Worm (Caenorhabditis elegans): Measurements from ENCODE around the gene pde-4.

pde-4 gene

DNA sequence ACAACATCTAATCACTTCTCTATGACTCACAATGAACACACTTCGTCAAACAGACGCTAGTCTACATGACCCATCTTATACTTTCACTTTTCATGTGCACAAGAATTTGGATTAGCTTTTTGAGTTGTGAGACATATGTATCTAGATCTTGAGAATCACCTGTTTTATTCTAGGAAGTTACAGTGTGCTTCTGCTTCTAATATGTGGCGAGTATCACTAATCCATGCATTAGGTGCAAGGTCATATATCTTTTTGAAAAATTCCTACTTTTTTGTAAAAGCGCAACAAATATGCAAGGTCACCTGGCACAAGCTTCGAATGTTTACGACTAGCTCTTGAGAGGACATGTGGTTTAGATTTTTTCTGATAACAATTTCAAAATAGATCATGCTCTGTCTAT, 24.7 kb upstream of the pde-4 start:
- TF ChIP-seq aha-1 (tag; optimal IDR thresholded peaks at IDR 0.05) (no peak), blmp-1 (tag; optimal IDR thresholded peaks at IDR 0.05) (peak; percentile 44)

DNA sequence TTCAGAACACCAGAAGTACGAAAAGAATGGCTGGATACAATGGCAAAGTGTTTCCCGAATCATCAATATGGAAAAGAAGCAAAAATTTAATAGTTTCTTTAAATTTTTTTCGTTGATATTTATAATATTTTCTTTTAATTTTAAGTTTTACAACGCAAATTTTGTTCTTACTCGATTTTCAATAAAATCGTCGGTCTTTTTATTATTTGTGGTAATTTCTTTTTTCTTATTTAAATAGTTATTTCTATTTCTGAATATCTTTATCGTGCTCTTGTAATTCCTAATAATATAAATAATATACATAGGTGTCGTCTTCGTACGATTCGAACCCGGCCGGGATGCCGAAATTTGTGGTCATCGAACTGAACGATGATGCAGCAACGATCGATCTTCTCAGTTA, 20.7 kb upstream of the pde-4 start, which contains the start of gene lir-1:
TSS of gene lir-1 (plus strand) at position 301 of the 400 bp plus-strand sequence.
- TF ChIP-seq tbx-2 (tag; optimal IDR thresholded peaks at IDR 0.05) (no peak), hlh-4 (tag; optimal IDR thresholded peaks at IDR 0.05) (no peak), skn-1 (tag; optimal IDR thresholded peaks at IDR 0.05) (no peak), hpl-2 (GFP tag; optimal IDR thresholded peaks at IDR 0.05) (no peak), nhr-28 (tag; optimal IDR thresholded peaks at IDR 0.05) (no peak), fos-1 (tag; optimal IDR thresholded peaks at IDR 0.05) (no peak)

DNA sequence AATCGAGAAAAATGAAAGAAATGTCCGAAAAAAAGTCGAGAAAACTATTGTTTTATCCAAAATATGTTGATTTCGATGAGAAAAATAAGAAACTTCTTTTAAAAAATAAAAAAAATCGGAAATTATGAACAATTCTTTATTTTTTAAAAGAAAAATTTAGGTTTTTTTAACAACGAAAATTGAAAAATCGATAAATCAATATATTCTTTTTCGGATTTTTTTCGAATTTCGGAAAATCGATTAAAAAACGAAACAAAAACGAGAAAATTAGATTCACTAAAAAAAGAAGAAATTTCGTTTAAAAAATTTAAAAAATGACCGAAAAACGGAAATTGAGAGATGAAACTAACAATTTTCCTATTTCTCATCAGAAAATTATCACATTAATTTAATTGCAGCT, 19.0 kb upstream of the pde-4 start:
- TF ChIP-seq nhr-76 (tag; optimal IDR thresholded peaks at IDR 0.05): no peak
- no peak for TF ChIP-seq snu-23 (GFP tag; optimal IDR thresholded peaks at IDR 0.05)
- no peak for TF ChIP-seq egl-13 (tag; optimal IDR thresholded peaks at IDR 0.05)
- no peak for TF ChIP-seq irx-1 (tag; optimal IDR thresholded peaks at IDR 0.05)
- TF ChIP-seq unc-62 (GFP tag; optimal IDR thresholded peaks at IDR 0.05): no peak
- TF ChIP-seq ceh-82 (tag; optimal IDR thresholded peaks at IDR 0.05): no peak
- TF ChIP-seq hlh-17 (GFP tag; optimal IDR thresholded peaks at IDR 0.05; ENCODE audit: borderline replicate concordance): no peak
- no peak for TF ChIP-seq lir-3 (tag; optimal IDR thresholded peaks at IDR 0.05; ENCODE audit: poor library complexity)
- TF ChIP-seq mef-2 (tag; optimal IDR thresholded peaks at IDR 0.05): no peak
- no peak for TF ChIP-seq grh-1 (GFP tag; IDR thresholded peaks at IDR 0.05)
- no peak for TF ChIP-seq ceh-90 (tag; optimal IDR thresholded peaks at IDR 0.05)
- no peak for TF ChIP-seq nhr-84 (tag; optimal IDR thresholded peaks at IDR 0.05)
- TF ChIP-seq swsn-7 (tag; optimal IDR thresholded peaks at IDR 0.05): no peak
- no peak for TF ChIP-seq fkh-8 (tag; optimal IDR thresholded peaks at IDR 0.05)
- no peak for TF ChIP-seq C34B4.2 (tag; optimal IDR thresholded peaks at IDR 0.05)
- TF ChIP-seq aly-2 (tag; optimal IDR thresholded peaks at IDR 0.05): no peak
- TF ChIP-seq nhr-20 (tag; optimal IDR thresholded peaks at IDR 0.05): no peak
- no peak for TF ChIP-seq pqm-1 (tag; optimal IDR thresholded peaks at IDR 0.05)

DNA sequence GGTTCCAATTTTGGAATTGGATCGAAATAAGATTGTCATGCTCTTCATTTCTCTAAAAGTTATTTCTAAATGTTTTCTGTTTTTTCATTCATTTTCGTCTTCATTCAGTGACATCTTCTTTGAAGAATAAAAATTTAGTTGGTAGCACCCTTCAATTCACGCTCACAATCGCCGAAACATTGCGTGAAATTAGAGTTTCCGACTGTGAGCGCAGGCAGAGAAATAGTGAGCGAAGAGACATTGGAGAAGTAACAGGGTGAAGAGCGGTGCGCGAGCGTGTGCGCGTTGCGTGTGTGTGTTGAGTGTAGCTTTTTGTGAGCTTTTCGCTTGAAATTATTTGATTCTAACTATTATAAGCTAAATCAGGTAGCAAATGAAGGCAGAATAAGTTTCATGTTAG, 18.4 kb upstream of the pde-4 start:
- TF ChIP-seq lin-14 (GFP tag; optimal IDR thresholded peaks at IDR 0.05): peak; percentile 49
- peak; percentile 19 to 28 for TF ChIP-seq efl-1 (optimal IDR thresholded peaks at IDR 0.05)
- TF ChIP-seq efl-1 (GFP tag; optimal IDR thresholded peaks at IDR 0.05 in 1 of 2): peak; percentile 10 to 45
- peak; percentile 12 for TF ChIP-seq blmp-1 (tag; optimal IDR thresholded peaks at IDR 0.05)
- peak; percentile 62 for TF ChIP-seq mep-1 (tag; optimal IDR thresholded peaks at IDR 0.05)
- peak; percentile 19 to 43 for TF ChIP-seq lin-35 (GFP tag; optimal IDR thresholded peaks at IDR 0.05)
- peak; percentile 56 for TF ChIP-seq snu-23 (GFP tag; optimal IDR thresholded peaks at IDR 0.05)
- no peak for TF ChIP-seq mef-2 (tag; optimal IDR thresholded peaks at IDR 0.05)
- TF ChIP-seq dpl-1 (GFP tag; optimal IDR thresholded peaks at IDR 0.05): peak; percentile 12 to 42 (median 23)
- TF ChIP-seq tbx-2 (tag; optimal IDR thresholded peaks at IDR 0.05): peak; percentile 2
- TF ChIP-seq efl-3 (GFP tag; optimal IDR thresholded peaks at IDR 0.05): no peak
- peak; percentile 28 for TF ChIP-seq C16A3.4 (tag; optimal IDR thresholded peaks at IDR 0.05)
- TF ChIP-seq nhr-76 (tag; optimal IDR thresholded peaks at IDR 0.05): no peak
- no peak for TF ChIP-seq hlh-4 (tag; optimal IDR thresholded peaks at IDR 0.05)
- peak; percentile 0 for TF ChIP-seq dsc-1 (tag; optimal IDR thresholded peaks at IDR 0.05)
- peak; percentile 20 for TF ChIP-seq fkh-10 (GFP tag; optimal IDR thresholded peaks at IDR 0.05)
- TF ChIP-seq nhr-20 (tag; optimal IDR thresholded peaks at IDR 0.05): peak; percentile 19
- TF ChIP-seq lsy-2 (tag; optimal IDR thresholded peaks at IDR 0.05): peak in 1 of 2 experiments; percentile 65
- peak in 1 of 3 experiments; percentile 65 for TF ChIP-seq ceh-82 (tag; optimal IDR thresholded peaks at IDR 0.05)
- peak; percentile 42 for TF ChIP-seq skn-1 (tag; optimal IDR thresholded peaks at IDR 0.05)
- peak; percentile 44 for TF ChIP-seq nhr-71 (tag; optimal IDR thresholded peaks at IDR 0.05)
- TF ChIP-seq vab-15 (tag; optimal IDR thresholded peaks at IDR 0.05): no peak
- TF ChIP-seq fos-1 (tag; optimal IDR thresholded peaks at IDR 0.05): no peak
- TF ChIP-seq lin-15B (tag; optimal IDR thresholded peaks at IDR 0.05): no peak
- no peak for TF ChIP-seq pqm-1 (tag; optimal IDR thresholded peaks at IDR 0.05)
- TF ChIP-seq F16B12.6 (tag; optimal IDR thresholded peaks at IDR 0.05): peak; percentile 35

Data from whole organism, L1 larva.